Worm (Caenorhabditis elegans) whole organism, midembryonic: ENCODE measurements around the gene H34I24.2.

ENCODE experiments used
- T22C8.4 ChIP-seq: fragments of 200-800 bp; sonication (Bioruptor generic); IDR thresholded peaks from 2 replicates; pipeline ENCODE4 v1.3.6; 2022; ENCODE audit warnings: missing genetic modification characterization, missing compliant biosample characterization
- cog-1 ChIP-seq: sonication (generic microtip); optimal IDR thresholded peaks from 2 replicates; lab custom pipeline; 2016; ENCODE audit warnings: missing genetic modification characterization, missing compliant biosample characterization
- flt-1 ChIP-seq: fragments of 200-800 bp; sonication (Bioruptor generic); IDR thresholded peaks from 2 replicates; pipeline ENCODE4 v1.3.6; 2022; ENCODE audit warnings: missing genetic modification characterization, missing compliant biosample characterization
- klf-2 ChIP-seq: fragments of 200-800 bp; sonication (Bioruptor generic); conservative IDR thresholded peaks from 2 replicates; pipeline ENCODE4 v1.3.6; 2022; ENCODE audit warnings: missing genetic modification reagents, missing genetic modification characterization, missing compliant biosample characterization
- ztf-23 ChIP-seq: fragments of 200-800 bp; sonication (Bioruptor generic); IDR thresholded peaks from 2 replicates; pipeline ENCODE4 v1.3.6; 2022; ENCODE audit warnings: missing genetic modification reagents, missing genetic modification characterization, missing compliant biosample characterization
- ztf-29 ChIP-seq: fragments of 200-800 bp; sonication (Bioruptor generic); IDR thresholded peaks from 2 replicates; pipeline ENCODE4 v1.3.6; 2022; ENCODE audit warnings: missing genetic modification reagents, missing genetic modification characterization, missing compliant biosample characterization

DNA sequence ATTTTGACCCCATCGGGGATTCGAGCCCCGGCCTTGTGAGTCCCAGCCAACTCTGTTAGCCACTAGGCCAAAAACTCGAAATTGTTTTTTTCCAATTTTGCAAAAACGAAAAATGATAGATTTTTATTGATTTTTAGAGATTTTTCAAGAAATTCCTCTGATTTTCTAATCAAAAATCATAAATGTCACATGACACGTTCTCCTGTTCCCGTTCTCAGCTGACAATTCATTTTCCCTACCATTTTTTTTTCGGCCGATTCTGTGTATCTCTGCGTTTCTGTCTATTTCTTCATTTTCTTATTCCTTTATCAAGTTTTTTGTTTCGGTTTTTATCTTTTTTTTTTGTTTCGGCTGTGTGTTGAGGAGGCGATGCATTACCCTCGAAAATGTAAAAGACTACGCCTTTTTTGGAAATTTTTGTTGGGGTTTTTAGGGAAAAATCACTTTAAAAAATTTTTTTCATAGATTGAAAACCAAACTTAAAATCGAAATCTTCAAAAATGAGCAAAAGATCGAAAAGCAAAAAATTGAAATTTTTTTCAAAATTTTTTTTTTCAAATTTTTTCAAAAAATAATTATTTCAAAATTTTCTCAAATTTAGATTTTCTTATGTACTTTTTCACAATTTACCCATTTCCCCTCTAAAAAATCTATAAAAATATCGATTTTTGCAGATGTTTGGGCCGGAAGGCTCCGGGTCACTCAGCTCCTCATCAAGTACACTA lies 32.5 kb downstream of the H34I24.2 start, which contains the start of gene klf-1:
- TF ChIP-seq cog-1 (no peak), T22C8.4 (GFP tag; lab: Robert Waterston, UW) (no peak), flt-1 (GFP tag; lab: Robert Waterston, UW) (no peak), klf-2 (GFP tag; lab: Robert Waterston, UW) (no peak), ztf-29 (GFP tag; lab: Robert Waterston, UW) (no peak), ztf-23 (GFP tag; lab: Robert Waterston, UW) (no peak)
